Worm (Caenorhabditis elegans): ENCODE measurements around the gene nrde-2.

- TF ChIP-seq mep-1 (tag; optimal IDR thresholded peaks at IDR 0.05): no peak
- no peak for TF ChIP-seq swsn-7 (tag; optimal IDR thresholded peaks at IDR 0.05)
- TF ChIP-seq efl-3 (GFP tag; optimal IDR thresholded peaks at IDR 0.05): no peak
- TF ChIP-seq aha-1 (tag; optimal IDR thresholded peaks at IDR 0.05): no peak
- peak; percentile 22 for TF ChIP-seq aly-2 (tag; optimal IDR thresholded peaks at IDR 0.05)
- TF ChIP-seq lin-15B (tag; optimal IDR thresholded peaks at IDR 0.05): no peak
- no peak for TF ChIP-seq snpc-4 (tag; optimal IDR thresholded peaks at IDR 0.05)
- TF ChIP-seq unc-62 (GFP tag; optimal IDR thresholded peaks at IDR 0.05): no peak
- TF ChIP-seq unc-86 (tag; optimal IDR thresholded peaks at IDR 0.05): no peak
- TF ChIP-seq lsy-2 (tag; optimal IDR thresholded peaks at IDR 0.05): no peak
- TF ChIP-seq sup-37 (GFP tag; optimal IDR thresholded peaks at IDR 0.05): no peak
- no peak for TF ChIP-seq rnt-1 (tag; optimal IDR thresholded peaks at IDR 0.05)
- no peak for TF ChIP-seq ceh-82 (tag; optimal IDR thresholded peaks at IDR 0.05)
- TF ChIP-seq lin-13 (GFP tag; optimal IDR thresholded peaks at IDR 0.05): no peak
Measured at ce11 chrII:10250966-10251365, 3.5 kb upstream of the nrde-2 start, which contains the start of gene F54B3.1.
